Worm (Caenorhabditis elegans): ENCODE results near the gene srsx-12.

DNA sequence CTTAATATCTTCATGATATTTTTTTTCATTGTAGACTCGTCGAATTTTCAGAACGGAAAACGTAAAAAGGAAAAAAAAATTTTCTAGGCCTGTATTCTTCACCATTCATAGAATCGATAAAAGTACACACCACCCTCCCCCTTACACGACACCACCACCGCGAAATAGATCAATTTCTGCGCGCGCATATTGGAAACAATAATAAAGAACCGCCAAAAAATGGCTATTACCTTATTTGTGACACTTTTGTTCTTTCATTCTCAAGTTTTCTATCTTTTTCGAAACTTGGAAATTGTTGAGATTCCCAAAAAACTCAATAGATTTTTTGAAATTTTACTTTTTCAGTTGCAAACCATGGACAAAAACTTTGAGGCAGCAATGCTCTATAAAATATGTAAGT is 5.6 kb downstream of the srsx-12 start, which contains the start of gene F26G5.1:
- TF ChIP-seq nhr-47 (tag; optimal IDR thresholded peaks at IDR 0.05) (no peak), ama-1 (optimal IDR thresholded peaks at IDR 0.05) (no peak), hlh-4 (tag; optimal IDR thresholded peaks at IDR 0.05) (no peak), nhr-12 (tag; optimal IDR thresholded peaks at IDR 0.05) (no peak), ceh-63 (GFP tag; optimal IDR thresholded peaks at IDR 0.05) (no peak), unc-62 (GFP tag; optimal IDR thresholded peaks at IDR 0.05) (no peak), egl-27 (tag; optimal IDR thresholded peaks at IDR 0.05) (no peak), mep-1 (tag; optimal IDR thresholded peaks at IDR 0.05) (no peak), nhr-11 (tag; optimal IDR thresholded peaks at IDR 0.05) (no peak), snpc-4 (tag; optimal IDR thresholded peaks at IDR 0.05) (no peak), lsy-2 (tag; optimal IDR thresholded peaks at IDR 0.05) (no peak)

Data from whole organism, L1 larva.